Worm (Caenorhabditis elegans) whole organism, L3 larva: ENCODE measurements around the gene nlp-59.

Experiments used
- ZK546.5 ChIP-seq: sonication (generic microtip); optimal IDR thresholded peaks from 2 replicates; lab custom pipeline; 2017; ENCODE audit warnings: missing biosample characterization, missing genetic modification characterization
- aly-2 ChIP-seq: fragments of 150-350 bp; optimal IDR thresholded peaks from 2 replicates; lab custom pipeline; 2014; ENCODE audit warnings: missing biosample characterization, missing genetic modification characterization
- ceh-16 ChIP-seq: sonication (generic microtip); optimal IDR thresholded peaks from 2 replicates; lab custom pipeline; 2017; ENCODE audit warnings: missing biosample characterization, missing genetic modification characterization
- ceh-28 ChIP-seq: fragments of 150-350 bp; optimal IDR thresholded peaks from 2 replicates; lab custom pipeline; 2014; ENCODE audit warnings: missing biosample characterization, missing genetic modification reagents, missing genetic modification characterization
- ceh-9 ChIP-seq: sonication (generic microtip); optimal IDR thresholded peaks from 2 replicates; lab custom pipeline; 2018; ENCODE audit warnings: missing biosample characterization, missing genetic modification characterization
- daf-12 ChIP-seq: fragments of 150-350 bp; optimal IDR thresholded peaks from 2 replicates; lab custom pipeline; 2014; ENCODE audit warnings: missing biosample characterization, missing genetic modification reagents, missing genetic modification characterization
- elt-1 ChIP-seq: fragments of 150-350 bp; optimal IDR thresholded peaks from 2 replicates; lab custom pipeline; 2014; ENCODE audit warnings: missing biosample characterization, missing genetic modification characterization
- elt-2 ChIP-seq: sonication (generic microtip); optimal IDR thresholded peaks from 2 replicates; lab custom pipeline; 2016; ENCODE audit warnings: missing genetic modification reagents, mild to moderate bottlenecking, missing genetic modification characterization, missing compliant biosample characterization
- eor-1 ChIP-seq, 2 experiments: fragments of 150-350 bp; optimal IDR thresholded peaks; 2 replicates each; lab custom pipeline; 2014 to 2018; ENCODE audit warnings: missing biosample characterization in 2 of 2, missing genetic modification characterization in 2 of 2
- fkh-10 ChIP-seq: sonication (generic microtip); optimal IDR thresholded peaks from 2 replicates; lab custom pipeline; 2017; ENCODE audit warnings: missing biosample characterization, missing genetic modification reagents, missing genetic modification characterization
- fos-1 ChIP-seq: fragments of 150-350 bp; optimal IDR thresholded peaks from 2 replicates; lab custom pipeline; 2014; ENCODE audit warnings: missing biosample characterization, missing genetic modification characterization
- hmg-11 ChIP-seq: sonication (generic microtip); optimal IDR thresholded peaks from 2 replicates; lab custom pipeline; 2016; ENCODE audit warnings: missing genetic modification characterization, missing compliant biosample characterization
- jun-1 ChIP-seq: fragments of 150-350 bp; optimal IDR thresholded peaks from 2 replicates; lab custom pipeline; 2014; ENCODE audit warnings: missing biosample characterization, missing genetic modification reagents, missing genetic modification characterization
- lin-39 ChIP-seq: fragments of 150-350 bp; optimal IDR thresholded peaks from 2 replicates; lab custom pipeline; 2018; ENCODE audit warnings: missing biosample characterization, missing genetic modification reagents, missing genetic modification characterization
- lsy-12 ChIP-seq: sonication (generic microtip); optimal IDR thresholded peaks from 2 replicates; lab custom pipeline; 2016; ENCODE audit warnings: mild to moderate bottlenecking, missing genetic modification characterization, missing compliant biosample characterization
- mdl-1 ChIP-seq: fragments of 150-350 bp; optimal IDR thresholded peaks from 2 replicates; lab custom pipeline; 2014; ENCODE audit warnings: missing biosample characterization, missing genetic modification characterization
- mml-1 ChIP-seq: fragments of 150-350 bp; sonication (generic microtip); optimal IDR thresholded peaks from 3 replicates; lab custom pipeline; 2014; ENCODE audit warnings: missing biosample characterization, missing genetic modification characterization
- nhr-11 ChIP-seq: fragments of 150-350 bp; optimal IDR thresholded peaks from 2 replicates; lab custom pipeline; 2014; ENCODE audit warnings: missing biosample characterization, missing genetic modification characterization
- nhr-23 ChIP-seq: fragments of 150-350 bp; optimal IDR thresholded peaks from 2 replicates; lab custom pipeline; 2014; ENCODE audit warnings: missing biosample characterization, missing genetic modification reagents, missing genetic modification characterization
- nhr-237 ChIP-seq: fragments of 150-350 bp; optimal IDR thresholded peaks from 2 replicates; lab custom pipeline; 2014; ENCODE audit warnings: missing biosample characterization, missing genetic modification characterization
- nhr-25 ChIP-seq: sonication (generic microtip); optimal IDR thresholded peaks from 2 replicates; lab custom pipeline; 2017; ENCODE audit warnings: missing biosample characterization, missing genetic modification characterization
- nhr-28 ChIP-seq: fragments of 150-350 bp; optimal IDR thresholded peaks from 2 replicates; lab custom pipeline; 2014; ENCODE audit warnings: missing biosample characterization, missing genetic modification characterization
- nhr-43 ChIP-seq: sonication (generic microtip); optimal IDR thresholded peaks from 2 replicates; lab custom pipeline; 2016; ENCODE audit warnings: mild to moderate bottlenecking, missing genetic modification characterization, missing compliant biosample characterization; ENCODE audit not compliant: poor library complexity, severe bottlenecking
- nhr-76 ChIP-seq: fragments of 150-350 bp; sonication (generic microtip); optimal IDR thresholded peaks from 5 replicates; lab custom pipeline; 2014; ENCODE audit warnings: missing biosample characterization, missing genetic modification characterization
- nhr-77 ChIP-seq: fragments of 150-350 bp; optimal IDR thresholded peaks from 2 replicates; lab custom pipeline; 2014; ENCODE audit warnings: missing biosample characterization, missing genetic modification characterization
- pha-4 ChIP-seq: fragments of 150-350 bp; optimal IDR thresholded peaks from 2 replicates; lab custom pipeline; 2014; ENCODE audit warnings: missing biosample characterization, missing genetic modification reagents, missing genetic modification characterization
- sea-2 ChIP-seq: fragments of 150-350 bp; sonication (generic microtip); optimal IDR thresholded peaks from 4 replicates; lab custom pipeline; 2014; ENCODE audit warnings: missing biosample characterization, missing genetic modification reagents, missing genetic modification characterization
- skn-1 ChIP-seq: fragments of 150-350 bp; optimal IDR thresholded peaks from 2 replicates; lab custom pipeline; 2014; ENCODE audit warnings: missing biosample characterization, missing genetic modification characterization
- snpc-4 ChIP-seq: fragments of 150-350 bp; optimal IDR thresholded peaks from 2 replicates; lab custom pipeline; 2014; ENCODE audit warnings: missing biosample characterization, missing genetic modification characterization
- tbx-2 ChIP-seq: sonication (generic microtip); optimal IDR thresholded peaks from 2 replicates; lab custom pipeline; 2016; ENCODE audit warnings: mild to moderate bottlenecking, missing genetic modification characterization, missing compliant biosample characterization
- zag-1 ChIP-seq: fragments of 150-350 bp; optimal IDR thresholded peaks from 2 replicates; lab custom pipeline; 2014; ENCODE audit warnings: missing biosample characterization, missing genetic modification characterization
- ztf-11 ChIP-seq: fragments of 150-350 bp; optimal IDR thresholded peaks from 2 replicates; lab custom pipeline; 2014; ENCODE audit warnings: missing biosample characterization, missing genetic modification characterization
- ztf-4 ChIP-seq: fragments of 150-350 bp; optimal IDR thresholded peaks from 2 replicates; lab custom pipeline; 2014; ENCODE audit warnings: missing biosample characterization, missing genetic modification characterization

nlp-59 gene

ce11 chrV:14942898-14943297, 28.3 kb upstream of the nlp-59 start:
- TF ChIP-seq nhr-76 (tag; lab: Kevin White, UChicago) (no peak), ceh-9 (tag; lab: Kevin White, UChicago) (no peak), lin-39 (tag; lab: Kevin White, UChicago) (no peak), nhr-237 (tag; lab: Kevin White, UChicago) (no peak), nhr-77 (tag; lab: Kevin White, UChicago) (no peak), tbx-2 (no peak), skn-1 (no peak), lsy-12 (tag; lab: Kevin White, UChicago) (no peak), snpc-4 (tag; lab: Kevin White, UChicago) (no peak), daf-12 (tag; lab: Kevin White, UChicago) (no peak), nhr-43 (tag; lab: Kevin White, UChicago) (no peak), nhr-28 (tag; lab: Kevin White, UChicago) (no peak)
- TF ChIP-seq, all 47 proteins: peak for 0

ce11 chrV:14943774-14944173, 27.5 kb upstream of the nlp-59 start:
- TF ChIP-seq nhr-25 (tag; lab: Kevin White, UChicago) = no peak
- peak; percentile 67 for TF ChIP-seq ceh-28 (tag; lab: Kevin White, UChicago)
- TF ChIP-seq jun-1 = no peak
- no peak for TF ChIP-seq ZK546.5
- TF ChIP-seq, all 47 proteins: peak for 1

- TF ChIP-seq ceh-28 (tag; lab: Kevin White, UChicago) = peak; percentile 46
- TF ChIP-seq fkh-10 = no peak
Measured at ce11 chrV:14945124-14945523, 26.1 kb upstream of the nlp-59 start.

ce11 chrV:14945697-14946096, 25.5 kb upstream of the nlp-59 start, which contains the start of gene C30G7.3:
Gene C30G7.3, minus strand, starts transcription at chrV:14945704.
- TF ChIP-seq nhr-237 (tag; lab: Kevin White, UChicago) (no peak), ceh-28 (tag; lab: Kevin White, UChicago) (peak; percentile 65)

- TF ChIP-seq snpc-4 (tag; lab: Kevin White, UChicago) = no peak
- TF ChIP-seq eor-1 (tag; optimal IDR thresholded peaks at IDR 0.05; lab: Kevin White, UChicago) = no peak
- TF ChIP-seq nhr-237 (tag; lab: Kevin White, UChicago) = no peak
- no peak for TF ChIP-seq ceh-9 (tag; lab: Kevin White, UChicago)
- TF ChIP-seq aly-2 (tag; lab: Kevin White, UChicago) = no peak
- TF ChIP-seq mml-1 = no peak
- no peak for TF ChIP-seq hmg-11
- TF ChIP-seq nhr-28 (tag; lab: Kevin White, UChicago) = no peak
- TF ChIP-seq elt-2 (tag; lab: Kevin White, UChicago) = no peak
- no peak for TF ChIP-seq ztf-4 (tag; lab: Kevin White, UChicago)
- no peak for TF ChIP-seq nhr-11 (tag; lab: Kevin White, UChicago)
- no peak for TF ChIP-seq fkh-10
- TF ChIP-seq fos-1 (tag; lab: Kevin White, UChicago) = no peak
- TF ChIP-seq sea-2 = no peak
- no peak for TF ChIP-seq nhr-25 (tag; lab: Kevin White, UChicago)
- TF ChIP-seq elt-1 (tag; lab: Kevin White, UChicago) = no peak
- TF ChIP-seq jun-1 = no peak
- no peak for TF ChIP-seq mdl-1
- TF ChIP-seq zag-1 = no peak
Measured at ce11 chrV:14947022-14947421, 24.2 kb upstream of the nlp-59 start, which contains the start of gene C30G7.4. Gene C30G7.4, minus strand, starts transcription at chrV:14947122.

ce11 chrV:14948566-14948965, 22.7 kb upstream of the nlp-59 start:
- TF ChIP-seq hmg-11 (peak; percentile 2), lin-39 (tag; lab: Kevin White, UChicago) (peak; percentile 61), pha-4 (tag; lab: Kevin White, UChicago) (peak; percentile 86), elt-2 (tag; lab: Kevin White, UChicago) (no peak), aly-2 (tag; lab: Kevin White, UChicago) (no peak)

ce11 chrV:14949477-14949876, 21.8 kb upstream of the nlp-59 start, which contains the start of gene hil-1:
Gene hil-1, plus strand, starts transcription at chrV:14949777.
- TF ChIP-seq elt-1 (tag; lab: Kevin White, UChicago) (no peak), ceh-16 (no peak), fkh-10 (no peak), tbx-2 (no peak), ztf-11 (tag; lab: Kevin White, UChicago) (no peak), nhr-23 (no peak), lin-39 (tag; lab: Kevin White, UChicago) (no peak)
- TF ChIP-seq, all 47 proteins: peak for 0
